Fruit fly (Drosophila melanogaster): Measurements from ENCODE around the gene CG14543.

Gene CG14543

DNA sequence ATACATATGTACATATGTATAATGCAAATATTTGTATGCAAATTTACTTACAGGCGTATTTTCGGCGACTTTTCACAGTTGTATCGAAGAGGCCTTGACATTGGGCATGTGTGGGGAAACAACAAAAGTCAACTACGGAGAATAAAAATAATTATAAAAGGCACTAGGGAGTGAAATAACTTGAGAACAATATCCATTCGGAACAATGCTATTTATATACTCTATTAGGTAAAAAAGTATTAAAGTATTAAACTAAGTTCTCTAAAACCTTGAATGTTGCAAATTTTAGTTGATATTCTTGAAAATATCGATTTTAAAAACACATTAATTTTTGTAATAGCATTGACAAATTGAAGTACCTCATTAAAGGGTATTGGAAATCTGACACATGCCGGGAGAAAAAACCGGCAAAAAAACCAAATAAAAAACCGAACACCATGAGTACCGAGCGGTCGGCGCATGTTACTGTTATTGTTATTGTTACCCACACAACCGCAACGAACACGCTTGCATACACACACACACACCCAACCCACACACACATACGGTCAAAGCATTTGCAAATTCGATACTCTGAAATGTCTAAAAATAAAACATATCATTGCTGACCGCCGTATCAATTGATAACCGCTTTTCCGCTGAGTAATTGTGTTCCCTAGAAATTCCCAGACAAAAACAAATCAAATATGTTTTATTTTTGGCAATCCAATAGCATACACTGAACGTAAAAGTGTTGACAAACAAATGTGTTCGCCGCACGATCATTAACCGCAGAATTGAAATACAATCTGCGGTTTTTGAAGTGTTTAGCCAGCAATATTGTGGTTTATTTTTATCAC is 48.1 kb downstream of the CG14543 start (continued):
- TF ChIP-seq CG11560 (tag; IDR thresholded peaks at IDR 0.05), result no peak
- TF ChIP-seq CG3065 (GFP tag; optimal IDR thresholded peaks at IDR 0.05), result no peak
- TF ChIP-seq gfzf (GFP tag; optimal IDR thresholded peaks at IDR 0.05), result no peak
- no peak for TF ChIP-seq CG4854 (GFP tag; optimal IDR thresholded peaks at IDR 0.05)
- TF ChIP-seq twi (tag; optimal IDR thresholded peaks at IDR 0.05), result no peak
- TF ChIP-seq Lhr (GFP tag; optimal IDR thresholded peaks at IDR 0.05), result no peak
- TF ChIP-seq NC2β (GFP tag; optimal IDR thresholded peaks at IDR 0.05), result no peak
- TF ChIP-seq CG15696 (tag; optimal IDR thresholded peaks at IDR 0.05), result peak; percentile 37
- peak; percentile 6 for TF ChIP-seq CG12299 (tag; optimal IDR thresholded peaks at IDR 0.05)
- no peak for TF ChIP-seq crc (GFP tag; optimal IDR thresholded peaks at IDR 0.05)
- TF ChIP-seq CG17568 (GFP tag; optimal IDR thresholded peaks at IDR 0.05), result no peak
- no peak for TF ChIP-seq Ravus (GFP tag; IDR thresholded peaks at IDR 0.05)
- no peak for TF ChIP-seq tna (GFP tag; IDR thresholded peaks at IDR 0.05; ENCODE audit: partially characterized antibody)
- TF ChIP-seq CG15011 (GFP tag; optimal IDR thresholded peaks at IDR 0.05), result no peak
- no peak for TF ChIP-seq Mrtf (GFP tag; IDR thresholded peaks at IDR 0.05)
- peak; percentile 14 for TF ChIP-seq CG2712 (tag; optimal IDR thresholded peaks at IDR 0.05)
- TF ChIP-seq sisA (GFP tag; IDR thresholded peaks at IDR 0.05), result no peak
- TF ChIP-seq ewg (GFP tag; optimal IDR thresholded peaks at IDR 0.05), result no peak
- no peak for TF ChIP-seq HLH54F (GFP tag; optimal IDR thresholded peaks at IDR 0.05)
- TF ChIP-seq CG15514 (GFP tag; optimal IDR thresholded peaks at IDR 0.05), result peak; percentile 25
- no peak for TF ChIP-seq ci (GFP tag; IDR thresholded peaks at IDR 0.05)
- TF ChIP-seq Hand (GFP tag; optimal IDR thresholded peaks at IDR 0.05), result no peak
- no peak for TF ChIP-seq CG7271 (tag; optimal IDR thresholded peaks at IDR 0.05)
- TF ChIP-seq CG3726 (GFP tag; IDR thresholded peaks at IDR 0.05), result no peak
- TF ChIP-seq CG1647 (GFP tag; optimal IDR thresholded peaks at IDR 0.05), result no peak
- TF ChIP-seq Hmr (GFP tag; optimal IDR thresholded peaks at IDR 0.05), result peak; percentile 66
- no peak for TF ChIP-seq CG12744 (GFP tag; optimal IDR thresholded peaks at IDR 0.05)
- TF ChIP-seq Dll (GFP tag; IDR thresholded peaks at IDR 0.05; ENCODE audit: partially characterized antibody), result no peak
- TF ChIP-seq CG4730 (GFP tag; IDR thresholded peaks at IDR 0.05), result no peak
- TF ChIP-seq CG2129 (GFP tag; IDR thresholded peaks at IDR 0.05; ENCODE audit: partially characterized antibody), result no peak
- TF ChIP-seq NK7.1 (GFP tag; optimal IDR thresholded peaks at IDR 0.05), result no peak
- no peak for TF ChIP-seq repo (GFP tag; optimal IDR thresholded peaks at IDR 0.05)
- TF ChIP-seq grn (GFP tag; optimal IDR thresholded peaks at IDR 0.05), result no peak
- TF ChIP-seq CHES-1-like (GFP tag; optimal IDR thresholded peaks at IDR 0.05), result no peak
- no peak for TF ChIP-seq Doc3 (GFP tag; IDR thresholded peaks at IDR 0.05; ENCODE audit: partially characterized antibody)
- peak; percentile 31 for TF ChIP-seq CG8924 (tag; optimal IDR thresholded peaks at IDR 0.05)
- no peak for TF ChIP-seq CG9437 (GFP tag; optimal IDR thresholded peaks at IDR 0.05)
- TF ChIP-seq CG12391 (tag; optimal IDR thresholded peaks at IDR 0.05), result no peak
- no peak for TF ChIP-seq stc (GFP tag; IDR thresholded peaks at IDR 0.05)
- TF ChIP-seq Aef1 (GFP tag; IDR thresholded peaks at IDR 0.05), result no peak
- no peak for TF ChIP-seq sna (GFP tag; IDR thresholded peaks at IDR 0.05; ENCODE audit: partially characterized antibody)
- TF ChIP-seq nmo (GFP tag; optimal IDR thresholded peaks at IDR 0.05), result peak; percentile 28
- no peak for TF ChIP-seq CG2116 (GFP tag; optimal IDR thresholded peaks at IDR 0.05)
- no peak for TF ChIP-seq C15 (GFP tag; IDR thresholded peaks at IDR 0.05)
- no peak for TF ChIP-seq dm (GFP tag; optimal IDR thresholded peaks at IDR 0.05)
- peak; percentile 47; the same call in 1 of the 2 replicates for TF ChIP-seq rib (GFP tag; IDR thresholded peaks at IDR 0.05)
- no peak for TF ChIP-seq hb (GFP tag; IDR thresholded peaks at IDR 0.05; ENCODE audit: partially characterized antibody)
- no peak; the same call in 1 of the 2 replicates for TF ChIP-seq danr (GFP tag; IDR thresholded peaks at IDR 0.05)
- no peak for TF ChIP-seq CG43689 (GFP tag; IDR thresholded peaks at IDR 0.05)
